Fruit fly (Drosophila melanogaster) whole organism, embryonic: Measurements from ENCODE around the gene H2.0.

ENCODE experiments used
- Atf-2 ChIP-seq: fragments of 200-800 bp; sonication (Bioruptor generic); optimal IDR thresholded peaks from 2 replicates; lab custom pipeline; 2016; ENCODE audit warnings: missing biosample characterization, missing genetic modification characterization
- CG1024 ChIP-seq: fragments of 200-800 bp; sonication (Bioruptor generic); IDR thresholded peaks from 2 replicates; pipeline ENCODE4 v1.3.6; 2022; ENCODE audit warnings: missing biosample characterization, missing genetic modification characterization
- CG10321 ChIP-seq: fragments of 200-800 bp; sonication (Bioruptor generic); IDR thresholded peaks from 2 replicates; pipeline ENCODE4 v1.3.6; 2022; ENCODE audit warnings: missing biosample characterization, missing genetic modification characterization
- CG10366 ChIP-seq: fragments of 200-800 bp; sonication (Bioruptor generic); IDR thresholded peaks from 2 replicates; pipeline ENCODE4 v1.3.6; 2022; ENCODE audit warnings: missing biosample characterization, missing genetic modification characterization
- CG12104 ChIP-seq: fragments of 200-800 bp; sonication (Bioruptor generic); optimal IDR thresholded peaks from 3 replicates; lab custom pipeline; 2016; ENCODE audit warnings: missing biosample characterization, missing genetic modification characterization
- CG12299 ChIP-seq: fragments of 200-800 bp; sonication (Bioruptor generic); optimal IDR thresholded peaks from 2 replicates; lab custom pipeline; 2018; ENCODE audit warnings: missing biosample characterization, mild to moderate bottlenecking, missing genetic modification characterization
- CG14050 ChIP-seq: fragments of 200-800 bp; sonication (Bioruptor generic); IDR thresholded peaks from 3 replicates; pipeline ENCODE4 v1.3.6; 2022; ENCODE audit warnings: missing biosample characterization, missing genetic modification characterization
- CG14441 ChIP-seq: fragments of 200-800 bp; sonication (Bioruptor generic); IDR thresholded peaks from 2 replicates; pipeline ENCODE4 v1.3.6; 2022; ENCODE audit warnings: missing biosample characterization, missing genetic modification characterization
- CG17568 ChIP-seq: fragments of 200-800 bp; sonication (Bioruptor generic); optimal IDR thresholded peaks from 2 replicates; lab custom pipeline; 2018; ENCODE audit warnings: missing biosample characterization, mild to moderate bottlenecking, missing genetic modification characterization, moderate library complexity
- CG17802 ChIP-seq: fragments of 200-800 bp; sonication (Bioruptor generic); optimal IDR thresholded peaks from 2 replicates; lab custom pipeline; 2018; ENCODE audit warnings: missing biosample characterization, mild to moderate bottlenecking, missing genetic modification characterization, moderate library complexity
- CG1792 ChIP-seq: fragments of 200-800 bp; sonication (Bioruptor generic); optimal IDR thresholded peaks from 2 replicates; lab custom pipeline; 2016; ENCODE audit warnings: missing biosample characterization, missing genetic modification characterization
- CG3065 ChIP-seq: fragments of 200-800 bp; sonication (Bioruptor generic); optimal IDR thresholded peaks from 2 replicates; lab custom pipeline; 2016; ENCODE audit warnings: missing biosample characterization, missing genetic modification characterization
- CG31365 ChIP-seq: fragments of 200-800 bp; sonication (Bioruptor generic); optimal IDR thresholded peaks from 2 replicates; lab custom pipeline; 2018; ENCODE audit warnings: missing biosample characterization, mild to moderate bottlenecking, missing genetic modification characterization
- CG34224 ChIP-seq: fragments of 200-800 bp; sonication (Bioruptor generic); IDR thresholded peaks from 3 replicates; pipeline ENCODE4 v1.3.6; 2022; ENCODE audit warnings: missing biosample characterization, missing genetic modification characterization; ENCODE audit not compliant: partially characterized antibody
- CG7372 ChIP-seq: fragments of 200-800 bp; sonication (Bioruptor generic); IDR thresholded peaks from 2 replicates; pipeline ENCODE4 v1.3.6; 2022; ENCODE audit warnings: missing biosample characterization, missing genetic modification characterization
- CG7839 ChIP-seq: fragments of 200-800 bp; sonication (Bioruptor generic); optimal IDR thresholded peaks from 3 replicates; lab custom pipeline; 2018; ENCODE audit warnings: missing biosample characterization, mild to moderate bottlenecking, missing genetic modification characterization, moderate library complexity
- CG7963 ChIP-seq: fragments of 200-800 bp; sonication (Bioruptor generic); IDR thresholded peaks from 3 replicates; pipeline ENCODE4 v1.3.6; 2022; ENCODE audit warnings: missing biosample characterization, missing genetic modification characterization; ENCODE audit not compliant: partially characterized antibody
- CG8089 ChIP-seq: fragments of 200-800 bp; sonication (Bioruptor generic); optimal IDR thresholded peaks from 3 replicates; lab custom pipeline; 2016; ENCODE audit warnings: missing biosample characterization, missing genetic modification characterization
- D ChIP-seq, 2 experiments: fragments of 200-800 bp in 1 of 2; fragments of >200 bp in 1 of 2; sonication (Bioruptor generic) in 1 of 2; optimal IDR thresholded peaks; 2 replicates in 1 of 2; 3 replicates in 1 of 2; lab custom pipeline; 2017; ENCODE audit warnings: mild to moderate bottlenecking in 1 of 2, missing biosample characterization in 1 of 2, missing genetic modification characterization in 1 of 2, missing genetic modification reagents in 1 of 2
- Dip2 ChIP-seq: fragments of 200-800 bp; sonication (Bioruptor generic); IDR thresholded peaks from 2 replicates; pipeline ENCODE4 v1.3.6; 2022; ENCODE audit warnings: missing biosample characterization, missing genetic modification characterization
- Ets97D ChIP-seq: fragments of 200-800 bp; sonication (Bioruptor generic); optimal IDR thresholded peaks from 3 replicates; lab custom pipeline; 2016; ENCODE audit warnings: missing biosample characterization, missing genetic modification characterization
- Fer3 ChIP-seq: fragments of 200-800 bp; sonication (Bioruptor generic); optimal IDR thresholded peaks from 2 replicates; lab custom pipeline; 2018; ENCODE audit warnings: missing biosample characterization, mild to moderate bottlenecking, missing genetic modification characterization, moderate library complexity
- H2.0 ChIP-seq: fragments of 200-800 bp; sonication (Bioruptor generic); IDR thresholded peaks from 2 replicates; pipeline ENCODE4 v1.3.6; 2022; ENCODE audit warnings: missing biosample characterization, missing genetic modification characterization
- Hr3 ChIP-seq: fragments of 200-800 bp; sonication (Bioruptor generic); optimal IDR thresholded peaks from 3 replicates; lab custom pipeline; 2016; ENCODE audit warnings: missing biosample characterization, missing genetic modification characterization
- Rfx ChIP-seq: fragments of 200-800 bp; sonication (Bioruptor generic); IDR thresholded peaks from 2 replicates; pipeline ENCODE4 v1.3.6; 2022; ENCODE audit warnings: missing biosample characterization, missing genetic modification characterization
- Six4 ChIP-seq: fragments of 200-800 bp; sonication (Bioruptor generic); optimal IDR thresholded peaks from 2 replicates; lab custom pipeline; 2016; ENCODE audit warnings: missing biosample characterization, missing genetic modification characterization
- Sox102F ChIP-seq: fragments of 200-800 bp; sonication (Bioruptor generic); optimal IDR thresholded peaks from 2 replicates; lab custom pipeline; 2018; ENCODE audit warnings: missing biosample characterization, mild to moderate bottlenecking, missing genetic modification characterization, moderate library complexity
- Vsx1 ChIP-seq: fragments of 200-800 bp; sonication (Bioruptor generic); optimal IDR thresholded peaks from 2 replicates; lab custom pipeline; 2017; ENCODE audit warnings: missing biosample characterization, mild to moderate bottlenecking, missing genetic modification characterization, missing genetic modification reagents
- cas ChIP-seq: fragments of 200-800 bp; sonication (Bioruptor generic); IDR thresholded peaks from 2 replicates; pipeline ENCODE4 v1.3.6; 2022; ENCODE audit warnings: missing biosample characterization, missing genetic modification characterization
- chm ChIP-seq: fragments of 200-800 bp; sonication (Bioruptor generic); IDR thresholded peaks from 2 replicates; pipeline ENCODE4 v1.3.6; 2022; ENCODE audit warnings: missing biosample characterization, missing genetic modification characterization
- chn ChIP-seq: fragments of 200-800 bp; sonication (Bioruptor generic); optimal IDR thresholded peaks from 2 replicates; lab custom pipeline; 2016; ENCODE audit warnings: missing biosample characterization, missing genetic modification characterization
- crc ChIP-seq: fragments of 200-800 bp; sonication (Bioruptor generic); optimal IDR thresholded peaks from 2 replicates; lab custom pipeline; 2016; ENCODE audit warnings: missing biosample characterization, missing genetic modification characterization
- dysf ChIP-seq: fragments of 200-800 bp; sonication (Bioruptor generic); IDR thresholded peaks from 3 replicates; pipeline ENCODE4 v1.3.6; 2022; ENCODE audit warnings: missing biosample characterization, missing genetic modification characterization
- fd102C ChIP-seq: fragments of 200-800 bp; sonication (Bioruptor generic); optimal IDR thresholded peaks from 2 replicates; lab custom pipeline; 2018; ENCODE audit warnings: missing biosample characterization, mild to moderate bottlenecking, missing genetic modification characterization, moderate library complexity
- ftz-f1 ChIP-seq: fragments of 200-800 bp; sonication (Bioruptor generic); optimal IDR thresholded peaks from 2 replicates; lab custom pipeline; 2016; ENCODE audit warnings: missing biosample characterization, missing genetic modification characterization
- ham ChIP-seq: fragments of 200-800 bp; sonication (Bioruptor generic); IDR thresholded peaks from 2 replicates; pipeline ENCODE4 v1.3.6; 2022; ENCODE audit warnings: missing biosample characterization, missing genetic modification characterization
- jing ChIP-seq: fragments of 200-800 bp; sonication (Bioruptor generic); optimal IDR thresholded peaks from 2 replicates; lab custom pipeline; 2018; ENCODE audit warnings: missing biosample characterization, mild to moderate bottlenecking, missing genetic modification characterization
- jumu ChIP-seq: fragments of 200-800 bp; sonication (Bioruptor generic); optimal IDR thresholded peaks from 3 replicates; lab custom pipeline; 2016; ENCODE audit warnings: missing biosample characterization, missing genetic modification characterization
- lmd ChIP-seq: fragments of 200-800 bp; sonication (Bioruptor generic); IDR thresholded peaks from 2 replicates; pipeline ENCODE4 v1.3.6; 2022; ENCODE audit warnings: missing biosample characterization, missing genetic modification characterization
- mirr ChIP-seq: fragments of 200-800 bp; sonication (Bioruptor generic); optimal IDR thresholded peaks from 3 replicates; lab custom pipeline; 2018; ENCODE audit warnings: missing biosample characterization, mild to moderate bottlenecking, missing genetic modification characterization
- mld ChIP-seq: fragments of 200-800 bp; sonication (Bioruptor generic); IDR thresholded peaks from 3 replicates; pipeline ENCODE4 v1.3.6; 2022; ENCODE audit warnings: missing biosample characterization, missing genetic modification characterization; ENCODE audit not compliant: partially characterized antibody
- nerfin-1 ChIP-seq: fragments of 200-800 bp; sonication (Bioruptor generic); optimal IDR thresholded peaks from 3 replicates; lab custom pipeline; 2019; ENCODE audit warnings: missing biosample characterization, mild to moderate bottlenecking, missing genetic modification characterization, moderate library complexity
- psq ChIP-seq: fragments of 200-800 bp; sonication (Bioruptor generic); optimal IDR thresholded peaks from 2 replicates; lab custom pipeline; 2017; ENCODE audit warnings: missing biosample characterization, missing genetic modification characterization
- sd ChIP-seq: fragments of 200-800 bp; sonication (Bioruptor generic); optimal IDR thresholded peaks from 3 replicates; lab custom pipeline; 2018; ENCODE audit warnings: missing biosample characterization, mild to moderate bottlenecking, missing genetic modification characterization, moderate library complexity
- sens ChIP-seq: fragments of 200-800 bp; sonication (Bioruptor generic); peaks from one replicate; lab custom pipeline; 2016; ENCODE audit warnings: missing biosample characterization, missing genetic modification characterization
- sim ChIP-seq: fragments of 200-800 bp; sonication (Bioruptor generic); IDR thresholded peaks from 2 replicates; pipeline ENCODE4 v1.3.6; 2022; ENCODE audit warnings: missing biosample characterization, missing genetic modification characterization
- sima ChIP-seq: fragments of 200-800 bp; sonication (Bioruptor generic); optimal IDR thresholded peaks from 2 replicates; lab custom pipeline; 2016; ENCODE audit warnings: missing biosample characterization, missing genetic modification characterization
- stwl ChIP-seq: fragments of 200-800 bp; sonication (Bioruptor generic); optimal IDR thresholded peaks from 3 replicates; lab custom pipeline; 2018; ENCODE audit warnings: missing biosample characterization, mild to moderate bottlenecking, missing genetic modification characterization, moderate library complexity
- unc-4 ChIP-seq: fragments of 200-800 bp; sonication (Bioruptor generic); IDR thresholded peaks from 2 replicates; pipeline ENCODE4 v1.3.6; 2022; ENCODE audit warnings: missing biosample characterization, missing genetic modification characterization; ENCODE audit not compliant: partially characterized antibody
- zen2 ChIP-seq: fragments of 200-800 bp; sonication (Bioruptor generic); IDR thresholded peaks from 3 replicates; pipeline ENCODE4 v1.3.6; 2022; ENCODE audit warnings: missing biosample characterization, missing genetic modification characterization; ENCODE audit not compliant: partially characterized antibody

The H2.0 gene

dm6 chr2L:6047528-6048160 lies 28.4 kb upstream of the H2.0 start, which contains the start of gene IPIP (continued):
- TF ChIP-seq unc-4 (GFP tag; lab: Robert Waterston, UW) = peak; percentile 81
- no peak for TF ChIP-seq Six4 (GFP tag; lab: Kevin White, UChicago)
- no peak for TF ChIP-seq nerfin-1 (tag; lab: Kevin White, UChicago)
- TF ChIP-seq Sox102F (GFP tag; lab: Kevin White, UChicago) = no peak
- TF ChIP-seq dysf = 0 out of 3 replicates have a peak, but pooled peaks have one; percentile 1
- no peak for TF ChIP-seq CG3065 (GFP tag; lab: Kevin White, UChicago)
- TF ChIP-seq Atf-2 (GFP tag; lab: Kevin White, UChicago) = no peak
- peak; percentile 58 for TF ChIP-seq mirr (GFP tag; lab: Kevin White, UChicago)
- peak; percentile 54; the same call in 1 of the 3 replicates for TF ChIP-seq zen2 (GFP tag; lab: Robert Waterston, UW)
- peak; percentile 17; the same call in 1 of the 3 replicates for TF ChIP-seq CG14050 (GFP tag; lab: Robert Waterston, UW)
- peak; percentile 62 for TF ChIP-seq chn (GFP tag; lab: Kevin White, UChicago)
- peak; percentile 75 for TF ChIP-seq mld (GFP tag; lab: Robert Waterston, UW)
- peak; percentile 58 for TF ChIP-seq chm (GFP tag; lab: Robert Waterston, UW)
- peak; percentile 82 for TF ChIP-seq CG7963
- no peak for TF ChIP-seq H2.0 (GFP tag; lab: Robert Waterston, UW)
- no peak for TF ChIP-seq D (optimal IDR thresholded peaks at IDR 0.05; lab: Kevin White, UChicago)
- no peak for TF ChIP-seq D (GFP tag; optimal IDR thresholded peaks at IDR 0.05; lab: Kevin White, UChicago)
- TF ChIP-seq ham (GFP tag; lab: Robert Waterston, UW) = no peak
- TF ChIP-seq CG10366 (GFP tag; lab: Robert Waterston, UW) = no peak
- peak; percentile 27 for TF ChIP-seq Ets97D (GFP tag; lab: Kevin White, UChicago)
- no peak for TF ChIP-seq Dip2
- peak; percentile 49; the same call in 1 of the 2 replicates for TF ChIP-seq lmd (GFP tag; lab: Robert Waterston, UW)
- peak; percentile 66 for TF ChIP-seq ftz-f1
- peak; percentile 24 for TF ChIP-seq CG31365
- TF ChIP-seq stwl (tag; lab: Kevin White, UChicago) = peak; percentile 79
- peak; percentile 74 for TF ChIP-seq Rfx (GFP tag; lab: Robert Waterston, UW)
- no peak for TF ChIP-seq CG12104 (GFP tag; lab: Kevin White, UChicago)
- TF ChIP-seq cas (GFP tag; lab: Robert Waterston, UW) = no peak
- no peak for TF ChIP-seq CG10321
- no peak for TF ChIP-seq CG7839 (tag; lab: Kevin White, UChicago)
- no peak for TF ChIP-seq CG12299 (tag; lab: Kevin White, UChicago)
- no peak for TF ChIP-seq jumu
- TF ChIP-seq CG17568 = no peak
- no peak for TF ChIP-seq crc (GFP tag; lab: Kevin White, UChicago)
- peak; percentile 75 for TF ChIP-seq CG34224
- TF ChIP-seq Hr3 = no peak
- TF ChIP-seq psq (GFP tag; lab: Kevin White, UChicago) = no peak
- TF ChIP-seq Fer3 (tag; lab: Kevin White, UChicago) = no peak
- TF ChIP-seq CG7372 (GFP tag; lab: Robert Waterston, UW) = peak; percentile 42; the same call in 1 of the 2 replicates
- TF ChIP-seq CG17802 (tag; lab: Kevin White, UChicago) = peak; percentile 3
- TF ChIP-seq sd (tag; lab: Kevin White, UChicago) = peak; percentile 16
- peak; percentile 25 for TF ChIP-seq sens (GFP tag; lab: Kevin White, UChicago)
- peak; percentile 26; the same call in 1 of the 2 replicates for TF ChIP-seq CG14441 (GFP tag; lab: Robert Waterston, UW)
- 0 out of 2 replicates have a peak, but pooled peaks have one; percentile 43 for TF ChIP-seq CG1024 (GFP tag; lab: Robert Waterston, UW)
- 0 out of 2 replicates have a peak, but pooled peaks have one; percentile 31 for TF ChIP-seq sim
- TF ChIP-seq sima (GFP tag; lab: Kevin White, UChicago) = no peak
- TF ChIP-seq Vsx1 = no peak
- no peak for TF ChIP-seq CG1792 (GFP tag; lab: Kevin White, UChicago)
- no peak for TF ChIP-seq CG8089 (GFP tag; lab: Kevin White, UChicago)
- no peak for TF ChIP-seq jing (GFP tag; lab: Kevin White, UChicago)
- TF ChIP-seq fd102C (GFP tag; lab: Kevin White, UChicago) = no peak
